Worm (Caenorhabditis elegans): ENCODE measurements around the gene sre-45.

ce11 chrII:13505386-13505785, 12.3 kb upstream of the sre-45 start:
- TF ChIP-seq fax-1 (tag; optimal IDR thresholded peaks at IDR 0.05): no peak
- no peak for TF ChIP-seq C38D4.7 (GFP tag; optimal IDR thresholded peaks at IDR 0.05)
- TF ChIP-seq F13H6.1 (tag; optimal IDR thresholded peaks at IDR 0.05): no peak

Data from whole organism, late embryonic.